Worm (Caenorhabditis elegans): ENCODE data around the gene gpx-5.
A peak's percentile ranks its signal among the peaks of the same experiment; 100 is the strongest.

gpx-5 gene

ce11 chrX:9620136-9620535 is 35.7 kb downstream of the gpx-5 start, which contains the start of gene C11E4.8:
TSS of gene C11E4.8 (plus strand) at chrX:9620436.
- TF ChIP-seq F44E2.7 (GFP tag; IDR thresholded peaks at IDR 0.05) = no peak
- TF ChIP-seq unc-62 (GFP tag; optimal IDR thresholded peaks at IDR 0.05 in 1 of 2) = peak in 1 of 2 experiments; percentile 37
- TF ChIP-seq unc-62 (tag; optimal IDR thresholded peaks at IDR 0.05) = no peak
- TF ChIP-seq F10B5.3 (tag; optimal IDR thresholded peaks at IDR 0.05) = no peak

DNA sequence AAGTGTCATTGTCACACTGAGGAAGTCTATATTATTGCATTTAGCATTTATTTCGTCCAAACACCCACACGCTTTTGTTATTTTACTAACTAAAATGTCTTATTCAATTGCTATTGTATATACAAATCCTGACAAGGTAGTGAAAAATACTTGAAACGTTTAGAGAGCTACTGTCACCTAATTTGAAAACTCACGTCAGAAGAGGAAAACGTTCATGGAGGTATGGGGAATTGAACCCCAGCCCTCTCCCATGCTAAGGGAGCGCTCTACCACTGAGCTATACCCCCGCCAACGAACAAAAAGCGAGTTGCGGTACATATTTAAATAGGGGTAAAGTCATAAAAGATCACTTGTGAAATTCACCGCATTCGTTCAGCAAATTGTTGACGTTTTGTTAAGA is 38.1 kb downstream of the gpx-5 start:
- TF ChIP-seq mdt-29 (GFP tag; IDR thresholded peaks at IDR 0.05) (peak; percentile 57; the same call in 1 of the 2 replicates), dmd-8 (GFP tag; IDR thresholded peaks at IDR 0.05) (peak; percentile 67; the same call in 1 of the 2 replicates), F26F4.8 (GFP tag; conservative IDR thresholded peaks at IDR 0.05) (0 out of 2 replicates have a peak, but pooled peaks have one; percentile 47), gei-8 (GFP tag; optimal IDR thresholded peaks at IDR 0.05) (peak; percentile 3), ceh-28 (tag; optimal IDR thresholded peaks at IDR 0.05) (no peak), Y75B8A.6 (GFP tag; IDR thresholded peaks at IDR 0.05) (no peak), php-3 (GFP tag; IDR thresholded peaks at IDR 0.05) (peak; percentile 56; the same call in 1 of the 2 replicates), nhr-77 (tag; optimal IDR thresholded peaks at IDR 0.05) (no peak), spr-3 (GFP tag; optimal IDR thresholded peaks at IDR 0.05) (peak; percentile 14), arid-1 (GFP tag; conservative IDR thresholded peaks at IDR 0.05) (peak; percentile 53), ztf-7 (tag; optimal IDR thresholded peaks at IDR 0.05) (no peak), pha-4 (GFP tag; IDR thresholded peaks at IDR 0.05) (peak; percentile 85), pha-4 (tag; optimal IDR thresholded peaks at IDR 0.05) (no peak), unc-130 (GFP tag; optimal IDR thresholded peaks at IDR 0.05) (peak; percentile 29), dmd-9 (GFP tag; IDR thresholded peaks at IDR 0.05) (0 out of 2 replicates have a peak, but pooled peaks have one; percentile 35), lir-3 (tag; optimal IDR thresholded peaks at IDR 0.05) (peak; percentile 59), mxl-2 (GFP tag; conservative IDR thresholded peaks at IDR 0.05) (no peak), nhr-48 (tag; optimal IDR thresholded peaks at IDR 0.05) (peak; percentile 35), mxl-3 (GFP tag; optimal IDR thresholded peaks at IDR 0.05) (peak; percentile 36), Y48G9A.11 (GFP tag; IDR thresholded peaks at IDR 0.05) (peak; percentile 73), lim-7 (GFP tag; IDR thresholded peaks at IDR 0.05) (peak; percentile 86), F49E8.2 (tag; optimal IDR thresholded peaks at IDR 0.05; ENCODE audit: borderline replicate concordance) (peak; percentile 35), R02D3.7 (tag; optimal IDR thresholded peaks at IDR 0.05) (no peak), Y5F2A.4 (GFP tag; optimal IDR thresholded peaks at IDR 0.05) (no peak), zip-2 (tag; optimal IDR thresholded peaks at IDR 0.05) (peak; percentile 61), lin-13 (GFP tag; optimal IDR thresholded peaks at IDR 0.05) (peak; percentile 31), rbr-2 (tag; optimal IDR thresholded peaks at IDR 0.05) (peak; percentile 44), dmd-6 (GFP tag; IDR thresholded peaks at IDR 0.05) (peak; percentile 52; the same call in 1 of the 2 replicates), nhr-25 (tag; optimal IDR thresholded peaks at IDR 0.05; ENCODE audit: borderline replicate concordance, insufficient read depth) (peak; percentile 20), daf-16 (GFP tag; optimal IDR thresholded peaks at IDR 0.05) (peak; percentile 18 to 84), daf-16 (tag; optimal IDR thresholded peaks at IDR 0.05) (peak; percentile 65), nhr-102 (tag; optimal IDR thresholded peaks at IDR 0.05) (peak; percentile 76), lin-38 (GFP tag; IDR thresholded peaks at IDR 0.05) (no peak; the same call in 1 of the 2 replicates), fos-1 (tag; optimal IDR thresholded peaks at IDR 0.05) (no peak), ztf-11 (tag; optimal IDR thresholded peaks at IDR 0.05) (no peak), vab-7 (GFP tag; IDR thresholded peaks at IDR 0.05) (peak; percentile 82), saeg-2 (GFP tag; IDR thresholded peaks at IDR 0.05) (0 out of 2 replicates have a peak, but pooled peaks have one; percentile 32), ZK337.2 (GFP tag; IDR thresholded peaks at IDR 0.05) (peak; percentile 60; the same call in 1 of the 2 replicates), T20F7.1 (GFP tag; optimal IDR thresholded peaks at IDR 0.05) (peak; percentile 19), ctbp-1 (GFP tag; IDR thresholded peaks at IDR 0.05) (0 out of 2 replicates have a peak, but pooled peaks have one; percentile 33), hlh-30 (tag; optimal IDR thresholded peaks at IDR 0.05; ENCODE audit: insufficient read depth) (peak; percentile 41), lin-39 (tag; optimal IDR thresholded peaks at IDR 0.05) (no peak), duxl-1 (tag; optimal IDR thresholded peaks at IDR 0.05; ENCODE audit: poor library complexity) (peak; percentile 66), daf-19 (GFP tag; conservative IDR thresholded peaks at IDR 0.05) (0 out of 2 replicates have a peak, but pooled peaks have one; percentile 24), lin-29 (GFP tag; IDR thresholded peaks at IDR 0.05) (no peak)

All from whole organism, L4 larva.